Fruit fly (Drosophila melanogaster) whole organism, embryonic: Measurements from ENCODE around the gene CG3625.

Experiments
- BEAF-32 ChIP-seq: fragments of 200-800 bp; sonication (Bioruptor generic); optimal IDR thresholded peaks from 3 replicates; lab custom pipeline; 2017; ENCODE audit warnings: missing biosample characterization, missing genetic modification characterization, mild to moderate bottlenecking, moderate library complexity, missing genetic modification reagents
- CG10147 ChIP-seq: fragments of 200-800 bp; sonication (Bioruptor generic); optimal IDR thresholded peaks from 2 replicates; lab custom pipeline; 2019; ENCODE audit warnings: missing biosample characterization, mild to moderate bottlenecking, missing genetic modification characterization, moderate library complexity
- CG1024 ChIP-seq: fragments of 200-800 bp; sonication (Bioruptor generic); IDR thresholded peaks from 2 replicates; pipeline ENCODE4 v1.3.6; 2022; ENCODE audit warnings: missing biosample characterization, missing genetic modification characterization
- CG10654 ChIP-seq: fragments of 200-800 bp; sonication (Bioruptor generic); optimal IDR thresholded peaks from 2 replicates; lab custom pipeline; 2016; ENCODE audit warnings: missing biosample characterization, missing genetic modification characterization
- CG14050 ChIP-seq: fragments of 200-800 bp; sonication (Bioruptor generic); IDR thresholded peaks from 3 replicates; pipeline ENCODE4 v1.3.6; 2022; ENCODE audit warnings: missing biosample characterization, missing genetic modification characterization
- CG14860 ChIP-seq: fragments of 200-800 bp; sonication (Bioruptor generic); IDR thresholded peaks from 3 replicates; pipeline ENCODE4 v1.3.6; 2022; ENCODE audit warnings: missing biosample characterization, missing genetic modification characterization; ENCODE audit not compliant: partially characterized antibody
- CG17186 ChIP-seq: fragments of 200-800 bp; sonication (Bioruptor generic); optimal IDR thresholded peaks from 3 replicates; lab custom pipeline; 2017; ENCODE audit warnings: missing biosample characterization, missing genetic modification reagents, missing genetic modification characterization
- CG17361 ChIP-seq: fragments of 200-800 bp; sonication (Bioruptor generic); IDR thresholded peaks from 3 replicates; pipeline ENCODE4 v1.3.6; 2022; ENCODE audit warnings: missing biosample characterization, missing genetic modification characterization
- CG17829 ChIP-seq: fragments of 200-800 bp; optimal IDR thresholded peaks from 2 replicates; lab custom pipeline; 2019; ENCODE audit warnings: missing biosample characterization, mild to moderate bottlenecking, missing genetic modification characterization, moderate library complexity
- CG1832 ChIP-seq: fragments of 200-800 bp; sonication (Bioruptor generic); optimal IDR thresholded peaks from 2 replicates; lab custom pipeline; 2017; ENCODE audit warnings: missing biosample characterization, mild to moderate bottlenecking, missing genetic modification characterization, inconsistent platforms
- CG2875 ChIP-seq: fragments of 200-800 bp; sonication (Bioruptor generic); optimal IDR thresholded peaks from 2 replicates; lab custom pipeline; 2017; ENCODE audit warnings: missing biosample characterization, mild to moderate bottlenecking, missing genetic modification characterization, missing genetic modification reagents
- CG2889 ChIP-seq: fragments of 200-800 bp; sonication (Bioruptor generic); IDR thresholded peaks from 3 replicates; pipeline ENCODE4 v1.3.6; 2022; ENCODE audit warnings: missing biosample characterization, missing genetic modification characterization
- CG3065 ChIP-seq: fragments of 200-800 bp; sonication (Bioruptor generic); optimal IDR thresholded peaks from 2 replicates; lab custom pipeline; 2016; ENCODE audit warnings: missing biosample characterization, missing genetic modification characterization
- CG32772 ChIP-seq: fragments of 200-800 bp; sonication (Bioruptor generic); IDR thresholded peaks from 2 replicates; pipeline ENCODE4 v1.3.6; 2022; ENCODE audit warnings: missing biosample characterization, missing genetic modification characterization
- CG34224 ChIP-seq: fragments of 200-800 bp; sonication (Bioruptor generic); IDR thresholded peaks from 3 replicates; pipeline ENCODE4 v1.3.6; 2022; ENCODE audit warnings: missing biosample characterization, missing genetic modification characterization; ENCODE audit not compliant: partially characterized antibody
- CG4360 ChIP-seq: fragments of 200-800 bp; sonication (Bioruptor generic); IDR thresholded peaks from 2 replicates; pipeline ENCODE4 v1.3.6; 2022; ENCODE audit warnings: missing biosample characterization, missing genetic modification characterization
- CG4424 ChIP-seq: fragments of 200-800 bp; sonication (Bioruptor generic); optimal IDR thresholded peaks from 3 replicates; lab custom pipeline; 2016; ENCODE audit warnings: missing biosample characterization, missing genetic modification characterization
- CG4617 ChIP-seq: fragments of 200-800 bp; sonication (Bioruptor generic); optimal IDR thresholded peaks from 3 replicates; lab custom pipeline; 2016; ENCODE audit warnings: missing biosample characterization, missing genetic modification characterization, borderline replicate concordance
- CG6854 ChIP-seq: fragments of 200-800 bp; sonication (Bioruptor generic); optimal IDR thresholded peaks from 3 replicates; lab custom pipeline; 2017; ENCODE audit warnings: missing biosample characterization, mild to moderate bottlenecking, missing genetic modification characterization
- CG7963 ChIP-seq: fragments of 200-800 bp; sonication (Bioruptor generic); IDR thresholded peaks from 3 replicates; pipeline ENCODE4 v1.3.6; 2022; ENCODE audit warnings: missing biosample characterization, missing genetic modification characterization; ENCODE audit not compliant: partially characterized antibody
- E2f2 ChIP-seq: fragments of 200-800 bp; sonication (Bioruptor generic); IDR thresholded peaks from 2 replicates; pipeline ENCODE4 v1.3.6; 2022; ENCODE audit warnings: missing biosample characterization, missing genetic modification characterization
- GATAe ChIP-seq: fragments of 200-800 bp; sonication (Bioruptor generic); conservative IDR thresholded peaks from 2 replicates; pipeline ENCODE4 v1.3.6; 2022; ENCODE audit warnings: missing biosample characterization, missing genetic modification characterization
- HLH3B ChIP-seq: fragments of 200-800 bp; sonication (Bioruptor generic); IDR thresholded peaks from 2 replicates; pipeline ENCODE4 v1.3.6; 2022; ENCODE audit warnings: missing biosample characterization, missing genetic modification characterization
- Hsf ChIP-seq: fragments of 200-800 bp; sonication (Bioruptor generic); optimal IDR thresholded peaks from 3 replicates; lab custom pipeline; 2016; ENCODE audit warnings: missing biosample characterization, missing genetic modification characterization
- MBD-R2 ChIP-seq: fragments of 200-800 bp; sonication (Bioruptor generic); IDR thresholded peaks from 2 replicates; pipeline ENCODE4 v1.3.6; 2022; ENCODE audit warnings: missing biosample characterization, missing genetic modification characterization
- NFAT ChIP-seq: fragments of 200-800 bp; sonication (Bioruptor generic); IDR thresholded peaks from 2 replicates; pipeline ENCODE4 v1.3.6; 2022; ENCODE audit warnings: missing biosample characterization, missing genetic modification characterization
- Nf-YC ChIP-seq: fragments of 200-800 bp; optimal IDR thresholded peaks from 3 replicates; lab custom pipeline; 2019; ENCODE audit warnings: missing biosample characterization, mild to moderate bottlenecking, missing genetic modification characterization, moderate library complexity
- ab ChIP-seq: fragments of 200-800 bp; sonication (Bioruptor generic); optimal IDR thresholded peaks from 2 replicates; lab custom pipeline; 2016; ENCODE audit warnings: missing biosample characterization, missing genetic modification characterization
- bbx ChIP-seq: fragments of 200-800 bp; sonication (Bioruptor generic); IDR thresholded peaks from 2 replicates; pipeline ENCODE4 v1.3.6; 2022; ENCODE audit warnings: missing biosample characterization, missing genetic modification characterization; ENCODE audit not compliant: partially characterized antibody
- bigmax ChIP-seq: fragments of 200-800 bp; sonication (Bioruptor generic); optimal IDR thresholded peaks from 2 replicates; lab custom pipeline; 2018; ENCODE audit warnings: missing biosample characterization, mild to moderate bottlenecking, missing genetic modification characterization
- cwo ChIP-seq: fragments of 200-800 bp; sonication (Bioruptor generic); optimal IDR thresholded peaks from 3 replicates; lab custom pipeline; 2017; ENCODE audit warnings: missing biosample characterization, missing genetic modification characterization, mild to moderate bottlenecking, moderate library complexity, missing genetic modification reagents
- dan ChIP-seq: fragments of 200-800 bp; sonication (Bioruptor generic); IDR thresholded peaks from 2 replicates; pipeline ENCODE4 v1.3.6; 2022; ENCODE audit warnings: missing biosample characterization, missing genetic modification characterization
- danr ChIP-seq: fragments of 200-800 bp; sonication (Bioruptor generic); IDR thresholded peaks from 2 replicates; pipeline ENCODE4 v1.3.6; 2022; ENCODE audit warnings: missing biosample characterization, missing genetic modification characterization
- ewg ChIP-seq: fragments of 200-800 bp; sonication (Bioruptor generic); optimal IDR thresholded peaks from 3 replicates; lab custom pipeline; 2017; ENCODE audit warnings: mild to moderate bottlenecking, missing biosample characterization, missing genetic modification reagents, missing genetic modification characterization
- gsb ChIP-seq: fragments of 200-800 bp; sonication (Bioruptor generic); IDR thresholded peaks from 2 replicates; pipeline ENCODE4 v1.3.6; 2022; ENCODE audit warnings: missing biosample characterization, missing genetic modification characterization
- hb ChIP-seq: fragments of 200-800 bp; sonication (Bioruptor generic); IDR thresholded peaks from 3 replicates; pipeline ENCODE4 v1.3.6; 2022; ENCODE audit warnings: missing biosample characterization, missing genetic modification characterization; ENCODE audit not compliant: partially characterized antibody
- insv ChIP-seq, 2 experiments: fragments of 200-800 bp; sonication (Bioruptor generic); optimal IDR thresholded peaks; 3 replicates each; lab custom pipeline; 2016 to 2018; ENCODE audit warnings: missing biosample characterization in 2 of 2, missing genetic modification characterization in 2 of 2
- inv ChIP-seq: fragments of 200-800 bp; sonication (Bioruptor generic); IDR thresholded peaks from 2 replicates; pipeline ENCODE4 v1.3.6; 2022; ENCODE audit warnings: missing biosample characterization, missing genetic modification characterization; ENCODE audit not compliant: partially characterized antibody
- pros ChIP-seq: fragments of 200-800 bp; sonication (Bioruptor generic); optimal IDR thresholded peaks from 3 replicates; lab custom pipeline; 2019; ENCODE audit warnings: missing biosample characterization, mild to moderate bottlenecking, missing genetic modification characterization, moderate library complexity
- pzg ChIP-seq: fragments of 200-800 bp; sonication (Bioruptor generic); optimal IDR thresholded peaks from 3 replicates; lab custom pipeline; 2018; ENCODE audit warnings: missing biosample characterization, mild to moderate bottlenecking, missing genetic modification characterization, moderate library complexity
- repo ChIP-seq: fragments of 200-800 bp; sonication (Bioruptor generic); optimal IDR thresholded peaks from 2 replicates; lab custom pipeline; 2016; ENCODE audit warnings: missing biosample characterization, missing genetic modification characterization
- row ChIP-seq: fragments of 200-800 bp; sonication (Bioruptor generic); IDR thresholded peaks from 3 replicates; pipeline ENCODE4 v1.3.6; 2022; ENCODE audit warnings: missing biosample characterization, missing genetic modification characterization
- run ChIP-seq: fragments of 200-800 bp; sonication (Bioruptor generic); optimal IDR thresholded peaks from 3 replicates; lab custom pipeline; 2018; ENCODE audit warnings: missing biosample characterization, mild to moderate bottlenecking, missing genetic modification characterization
- salm ChIP-seq: fragments of 200-800 bp; sonication (Bioruptor generic); optimal IDR thresholded peaks from 2 replicates; lab custom pipeline; 2018; ENCODE audit warnings: missing biosample characterization, mild to moderate bottlenecking, missing genetic modification characterization
- seq ChIP-seq: fragments of 200-800 bp; sonication (Bioruptor generic); IDR thresholded peaks from 2 replicates; pipeline ENCODE4 v1.3.6; 2022; ENCODE audit warnings: missing biosample characterization, missing genetic modification characterization
- sima ChIP-seq: fragments of 200-800 bp; sonication (Bioruptor generic); optimal IDR thresholded peaks from 2 replicates; lab custom pipeline; 2016; ENCODE audit warnings: missing biosample characterization, missing genetic modification characterization
- vnd ChIP-seq: fragments of 200-800 bp; sonication (Bioruptor generic); IDR thresholded peaks from 3 replicates; pipeline ENCODE4 v1.3.6; 2022; ENCODE audit warnings: missing biosample characterization, missing genetic modification characterization; ENCODE audit not compliant: partially characterized antibody
- zfh2 ChIP-seq: fragments of 200-800 bp; sonication (Bioruptor generic); optimal IDR thresholded peaks from 2 replicates; lab custom pipeline; 2016; ENCODE audit warnings: missing biosample characterization, missing genetic modification characterization

CG3625 gene

dm6 chr2L:277122-277671 lies 14.4 kb downstream of the CG3625 start, which contains the start of gene smo (continued):
- peak; percentile 42 for TF ChIP-seq repo (GFP tag; lab: Kevin White, UChicago)
- no peak for TF ChIP-seq salm (tag; lab: Kevin White, UChicago)
- no peak for TF ChIP-seq pros (GFP tag; lab: Kevin White, UChicago)
- TF ChIP-seq CG4424 (GFP tag; lab: Kevin White, UChicago): peak; percentile 5
- TF ChIP-seq ewg (GFP tag; lab: Kevin White, UChicago): peak; percentile 37
- TF ChIP-seq CG10654 (GFP tag; lab: Kevin White, UChicago): peak; percentile 56
- peak; percentile 73 for TF ChIP-seq CG7963
- peak; percentile 75 for TF ChIP-seq CG14860 (GFP tag; lab: Robert Waterston, UW)
- no peak for TF ChIP-seq CG4360

dm6 chr2L:273603-274002 lies 18.0 kb downstream of the CG3625 start, which contains the start of the genes mbm and CG11555:
mbm (minus strand) TSS chr2L:273715.
CG11555 (plus strand) TSS chr2L:273836.
- TF ChIP-seq danr (GFP tag; lab: Robert Waterston, UW) (no peak), cwo (GFP tag; lab: Kevin White, UChicago) (peak; percentile 81), row (peak; percentile 80), CG17829 (tag; lab: Kevin White, UChicago) (peak; percentile 60), CG7963 (no peak), bigmax (GFP tag; lab: Kevin White, UChicago) (peak; percentile 79), Hsf (GFP tag; lab: Kevin White, UChicago) (no peak), insv (GFP tag; optimal IDR thresholded peaks at IDR 0.05; lab: Kevin White, UChicago) (peak in 1 of 2 experiments; percentile 25), CG3065 (GFP tag; lab: Kevin White, UChicago) (no peak), CG2889 (GFP tag; lab: Robert Waterston, UW) (no peak), CG34224 (GFP tag; lab: Robert Waterston, UW) (peak; percentile 53; the same call in 2 of the 3 replicates), CG1832 (no peak), ab (GFP tag; lab: Kevin White, UChicago) (no peak), CG2875 (no peak), CG6854 (no peak), run (tag; lab: Kevin White, UChicago) (peak; percentile 36), HLH3B (no peak), E2f2 (GFP tag; lab: Robert Waterston, UW) (0 out of 2 replicates have a peak, but pooled peaks have one; percentile 27), GATAe (GFP tag; lab: Robert Waterston, UW) (no peak), CG1024 (GFP tag; lab: Robert Waterston, UW) (no peak), CG10147 (GFP tag; lab: Kevin White, UChicago) (peak; percentile 51), gsb (GFP tag; lab: Robert Waterston, UW) (no peak), Nf-YC (peak; percentile 74), CG17186 (GFP tag; lab: Kevin White, UChicago) (no peak), MBD-R2 (peak; percentile 74; the same call in 1 of the 2 replicates), seq (GFP tag; lab: Robert Waterston, UW) (no peak), pzg (GFP tag; lab: Kevin White, UChicago) (peak; percentile 34), vnd (no peak), CG14050 (GFP tag; lab: Robert Waterston, UW) (no peak), CG17361 (GFP tag; lab: Robert Waterston, UW) (peak; percentile 44; the same call in 1 of the 3 replicates), sima (GFP tag; lab: Kevin White, UChicago) (no peak), bbx (GFP tag; lab: Robert Waterston, UW) (peak; percentile 29), CG14860 (GFP tag; lab: Robert Waterston, UW) (peak; percentile 32; the same call in 1 of the 3 replicates), hb (GFP tag; lab: Robert Waterston, UW) (peak; percentile 51; the same call in 1 of the 3 replicates), BEAF-32 (GFP tag; lab: Kevin White, UChicago) (peak; percentile 58), CG32772 (GFP tag; lab: Robert Waterston, UW) (no peak), inv (GFP tag; lab: Robert Waterston, UW) (no peak), NFAT (GFP tag; lab: Robert Waterston, UW) (no peak), CG4617 (peak; percentile 10), dan (GFP tag; lab: Robert Waterston, UW) (no peak), zfh2 (GFP tag; lab: Kevin White, UChicago) (no peak)
